Worm (Caenorhabditis elegans): ENCODE measurements around the gene bath-31.

ce11 chrII:3714595-3714994, 17.2 kb upstream of the bath-31 start, which contains the start of gene srh-100:
- TF ChIP-seq mes-2 (tag; optimal IDR thresholded peaks at IDR 0.05; ENCODE audit: poor library complexity, severe bottlenecking), result no peak
- TF ChIP-seq nhr-6 (tag; optimal IDR thresholded peaks at IDR 0.05), result no peak
- TF ChIP-seq unc-39 (tag; optimal IDR thresholded peaks at IDR 0.05), result no peak
- no peak for TF ChIP-seq nhr-42 (GFP tag; IDR thresholded peaks at IDR 0.05)
- no peak for TF ChIP-seq daf-19 (GFP tag; conservative IDR thresholded peaks at IDR 0.05)
- TF ChIP-seq ZK546.5 (tag; optimal IDR thresholded peaks at IDR 0.05), result no peak
- TF ChIP-seq jun-1 (tag; optimal IDR thresholded peaks at IDR 0.05), result no peak
- TF ChIP-seq egl-27 (tag; optimal IDR thresholded peaks at IDR 0.05), result no peak
- no peak for TF ChIP-seq pha-4 (GFP tag; IDR thresholded peaks at IDR 0.05)
- TF ChIP-seq pha-4 (tag; optimal IDR thresholded peaks at IDR 0.05), result no peak
- no peak for TF ChIP-seq ztf-7 (tag; optimal IDR thresholded peaks at IDR 0.05)
- TF ChIP-seq nhr-28 (tag; optimal IDR thresholded peaks at IDR 0.05), result no peak
- no peak for TF ChIP-seq zag-1 (tag; optimal IDR thresholded peaks at IDR 0.05)
- no peak for TF ChIP-seq nhr-10 (tag; optimal IDR thresholded peaks at IDR 0.05)
- TF ChIP-seq lin-13 (GFP tag; optimal IDR thresholded peaks at IDR 0.05), result no peak
